Fruit fly (Drosophila melanogaster): ENCODE results near the gene ncm.

Gene ncm

DNA sequence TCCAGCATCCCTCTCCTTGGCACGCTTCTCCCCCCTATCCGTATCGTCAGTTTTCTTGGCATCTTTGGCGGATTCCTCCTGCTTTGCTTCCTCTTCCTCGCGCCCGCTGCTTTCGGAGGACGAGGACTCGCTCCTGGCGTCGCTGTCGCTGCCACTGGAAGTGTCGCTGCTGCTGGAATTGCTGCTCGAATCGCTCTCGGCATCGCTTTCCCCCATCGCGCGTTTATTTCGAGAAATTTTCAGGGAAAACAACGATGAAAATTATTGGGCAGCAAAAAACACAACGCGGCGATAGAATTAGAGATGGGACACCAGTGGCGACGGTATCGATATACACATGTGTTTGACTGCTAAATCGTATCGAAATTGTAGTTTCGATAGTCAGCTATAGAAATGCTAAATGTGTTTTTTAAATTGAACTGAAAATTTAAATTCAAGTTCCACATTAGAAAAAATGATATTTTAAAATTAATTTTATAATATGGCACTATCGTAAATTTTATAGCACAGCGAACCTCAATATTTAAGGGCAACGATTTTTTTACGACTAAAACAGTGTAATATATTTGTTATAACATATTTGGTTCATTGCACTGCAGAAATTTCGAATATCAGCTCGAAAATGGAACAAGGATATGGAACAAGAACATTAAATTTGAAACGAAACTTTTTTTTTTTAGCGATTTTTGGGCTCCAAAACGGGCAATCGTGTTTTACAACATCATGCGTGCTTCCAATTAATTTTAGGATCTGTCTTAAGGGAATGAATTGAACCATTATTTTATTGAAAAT is at the start of gene ncm (continued):
- no peak for TF ChIP-seq CG12769 (tag; optimal IDR thresholded peaks at IDR 0.05)
- TF ChIP-seq Asciz (GFP tag; optimal IDR thresholded peaks at IDR 0.05): no peak
- TF ChIP-seq z (GFP tag; IDR thresholded peaks at IDR 0.05): no peak
- TF ChIP-seq CG33213 (GFP tag; optimal IDR thresholded peaks at IDR 0.05): no peak
- TF ChIP-seq klu (GFP tag; IDR thresholded peaks at IDR 0.05): no peak
- TF ChIP-seq Nf-YA (GFP tag; IDR thresholded peaks at IDR 0.05): no peak
- TF ChIP-seq CG3163 (GFP tag; optimal IDR thresholded peaks at IDR 0.05): no peak
- TF ChIP-seq Dp (GFP tag; optimal IDR thresholded peaks at IDR 0.05): peak; percentile 44
- TF ChIP-seq CG2712 (tag; optimal IDR thresholded peaks at IDR 0.05): peak; percentile 52
- no peak for TF ChIP-seq Antp (GFP tag; optimal IDR thresholded peaks at IDR 0.05)
- no peak for TF ChIP-seq Dip3 (GFP tag; optimal IDR thresholded peaks at IDR 0.05)
- TF ChIP-seq dysf (GFP tag; IDR thresholded peaks at IDR 0.05): no peak
- TF ChIP-seq fu2 (GFP tag; optimal IDR thresholded peaks at IDR 0.05): no peak
- peak; percentile 91 for TF ChIP-seq knrl (GFP tag; IDR thresholded peaks at IDR 0.05; ENCODE audit: partially characterized antibody)
- TF ChIP-seq CG14014 (GFP tag; IDR thresholded peaks at IDR 0.05): no peak
- TF ChIP-seq so (GFP tag; IDR thresholded peaks at IDR 0.05): no peak
- no peak for TF ChIP-seq Hr51 (GFP tag; optimal IDR thresholded peaks at IDR 0.05)
- no peak for TF ChIP-seq scrt (GFP tag; optimal IDR thresholded peaks at IDR 0.05)
- TF ChIP-seq fd102C (GFP tag; optimal IDR thresholded peaks at IDR 0.05): no peak
- TF ChIP-seq CG12391 (tag; optimal IDR thresholded peaks at IDR 0.05): peak; percentile 56
- peak; percentile 90 for TF ChIP-seq Sry-δ (GFP tag; optimal IDR thresholded peaks at IDR 0.05)
- TF ChIP-seq CG4360 (GFP tag; IDR thresholded peaks at IDR 0.05): no peak
- TF ChIP-seq crp (GFP tag; optimal IDR thresholded peaks at IDR 0.05): no peak
- no peak for TF ChIP-seq CG10321 (GFP tag; IDR thresholded peaks at IDR 0.05)
- TF ChIP-seq CG10543 (GFP tag; optimal IDR thresholded peaks at IDR 0.05): no peak
- TF ChIP-seq CG12071 (GFP tag; optimal IDR thresholded peaks at IDR 0.05): no peak
- TF ChIP-seq CG17328 (GFP tag; IDR thresholded peaks at IDR 0.05): no peak
- TF ChIP-seq CG10209 (GFP tag; optimal IDR thresholded peaks at IDR 0.05): no peak
- no peak for TF ChIP-seq sima (GFP tag; optimal IDR thresholded peaks at IDR 0.05)
- no peak for TF ChIP-seq bigmax (GFP tag; optimal IDR thresholded peaks at IDR 0.05)
- TF ChIP-seq p53 (GFP tag; optimal IDR thresholded peaks at IDR 0.05): no peak
- no peak for TF ChIP-seq bab2 (GFP tag; optimal IDR thresholded peaks at IDR 0.05)
- TF ChIP-seq E2f1 (GFP tag; IDR thresholded peaks at IDR 0.05): no peak
- no peak for TF ChIP-seq Oaz (GFP tag; IDR thresholded peaks at IDR 0.05)
- TF ChIP-seq al (GFP tag; IDR thresholded peaks at IDR 0.05): no peak
- no peak for TF ChIP-seq ranshi (GFP tag; IDR thresholded peaks at IDR 0.05)
- no peak for TF ChIP-seq pum (GFP tag; optimal IDR thresholded peaks at IDR 0.05)
- TF ChIP-seq CG4404 (GFP tag; IDR thresholded peaks at IDR 0.05): no peak
- no peak for TF ChIP-seq CG11247 (GFP tag; IDR thresholded peaks at IDR 0.05)
- TF ChIP-seq CoRest (tag; optimal IDR thresholded peaks at IDR 0.05): peak; percentile 35
- no peak for TF ChIP-seq CG11696 (GFP tag; IDR thresholded peaks at IDR 0.05)
- no peak for TF ChIP-seq Gsc (GFP tag; IDR thresholded peaks at IDR 0.05)
- no peak for TF ChIP-seq Optix (GFP tag; IDR thresholded peaks at IDR 0.05)
- no peak for TF ChIP-seq exex (tag; optimal IDR thresholded peaks at IDR 0.05)
- no peak for TF ChIP-seq CG2202 (tag; optimal IDR thresholded peaks at IDR 0.05)
- peak; percentile 76 for TF ChIP-seq tna (GFP tag; IDR thresholded peaks at IDR 0.05; ENCODE audit: partially characterized antibody)
- no peak for TF ChIP-seq Fer3 (tag; optimal IDR thresholded peaks at IDR 0.05)
- no peak for TF ChIP-seq sug (tag; optimal IDR thresholded peaks at IDR 0.05)
- TF ChIP-seq gsb (GFP tag; IDR thresholded peaks at IDR 0.05): no peak
- no peak for TF ChIP-seq CG6254 (GFP tag; optimal IDR thresholded peaks at IDR 0.05)

Data from whole organism, embryonic.